Worm (Caenorhabditis elegans) whole organism, young adult: ENCODE results near the gene atp-5.

ENCODE experiments used
- B0019.2 ChIP-seq: fragments of 200-800 bp; sonication (Bioruptor generic); conservative IDR thresholded peaks from 2 replicates; pipeline ENCODE4 v1.3.6; 2022; ENCODE audit warnings: missing genetic modification reagents, missing genetic modification characterization, missing compliant biosample characterization
- B0336.3 ChIP-seq: fragments of 200-800 bp; sonication (Bioruptor generic); IDR thresholded peaks from 2 replicates; pipeline ENCODE4 v1.3.6; 2022; ENCODE audit warnings: missing genetic modification characterization, missing compliant biosample characterization
- C06A6.2 ChIP-seq: fragments of 200-800 bp; sonication (Bioruptor generic); conservative IDR thresholded peaks from 2 replicates; pipeline ENCODE4 v1.3.6; 2022; ENCODE audit warnings: missing genetic modification characterization, missing compliant biosample characterization
- F22D6.2 ChIP-seq: sonication (generic microtip); optimal IDR thresholded peaks from 2 replicates; lab custom pipeline; 2016; ENCODE audit warnings: mild to moderate bottlenecking, missing genetic modification characterization, missing compliant biosample characterization
- F23B12.7 ChIP-seq: sonication (generic microtip); optimal IDR thresholded peaks from 2 replicates; lab custom pipeline; 2017; ENCODE audit warnings: missing genetic modification characterization, mild to moderate bottlenecking, missing compliant biosample characterization, antibody characterized with exemption, moderate library complexity; ENCODE audit not compliant: insufficient read depth
- K11D2.4 ChIP-seq: fragments of 200-800 bp; sonication (Bioruptor generic); IDR thresholded peaks from 2 replicates; pipeline ENCODE4 v1.3.6; 2022; ENCODE audit warnings: missing genetic modification reagents, missing genetic modification characterization, missing compliant biosample characterization
- T26A5.8 ChIP-seq: sonication (generic microtip); optimal IDR thresholded peaks from 2 replicates; lab custom pipeline; 2016; ENCODE audit warnings: missing genetic modification characterization, missing compliant biosample characterization
- Y53F4B.3 ChIP-seq: fragments of 200-800 bp; sonication (Bioruptor generic); IDR thresholded peaks from 2 replicates; pipeline ENCODE4 v1.3.6; 2022; ENCODE audit warnings: missing genetic modification reagents, missing genetic modification characterization, missing compliant biosample characterization
- Y53G8AR.9 ChIP-seq: fragments of 200-800 bp; sonication (Bioruptor generic); conservative IDR thresholded peaks from 2 replicates; pipeline ENCODE4 v1.3.6; 2022; ENCODE audit warnings: missing genetic modification reagents, missing genetic modification characterization, missing compliant biosample characterization
- Y56A3A.18 ChIP-seq: fragments of 200-800 bp; sonication (Bioruptor generic); IDR thresholded peaks from 2 replicates; pipeline ENCODE4 v1.3.6; 2022; ENCODE audit warnings: missing genetic modification reagents, missing genetic modification characterization, missing compliant biosample characterization
- Y67H2A.10 ChIP-seq: fragments of 200-800 bp; sonication (Bioruptor generic); conservative IDR thresholded peaks from 2 replicates; pipeline ENCODE4 v1.3.6; 2022; ENCODE audit warnings: missing genetic modification reagents, missing genetic modification characterization, missing compliant biosample characterization
- ZK185.1 ChIP-seq: sonication (generic microtip); optimal IDR thresholded peaks from 2 replicates; lab custom pipeline; 2016; ENCODE audit warnings: mild to moderate bottlenecking, missing genetic modification characterization, missing compliant biosample characterization; ENCODE audit not compliant: poor library complexity, severe bottlenecking
- aptf-2 ChIP-seq: fragments of 200-800 bp; sonication (Bioruptor generic); conservative IDR thresholded peaks from 2 replicates; pipeline ENCODE4 v1.3.6; 2022; ENCODE audit warnings: missing genetic modification reagents, missing genetic modification characterization, missing compliant biosample characterization
- atf-7 ChIP-seq: sonication (generic microtip); optimal IDR thresholded peaks from 2 replicates; lab custom pipeline; 2017; ENCODE audit warnings: mild to moderate bottlenecking, missing genetic modification characterization, missing compliant biosample characterization
- athp-1 ChIP-seq: sonication (generic microtip); optimal IDR thresholded peaks from 2 replicates; lab custom pipeline; 2017; ENCODE audit warnings: mild to moderate bottlenecking, missing genetic modification characterization, missing compliant biosample characterization
- attf-6 ChIP-seq: fragments of 200-800 bp; sonication (Bioruptor generic); IDR thresholded peaks from 2 replicates; pipeline ENCODE4 v1.3.6; 2022; ENCODE audit warnings: missing genetic modification reagents, missing genetic modification characterization, missing compliant biosample characterization
- bed-2 ChIP-seq: fragments of 200-800 bp; sonication (Bioruptor generic); IDR thresholded peaks from 2 replicates; pipeline ENCODE4 v1.3.6; 2022; ENCODE audit warnings: missing genetic modification reagents, missing genetic modification characterization, missing compliant biosample characterization
- ccch-3 ChIP-seq: fragments of 200-800 bp; sonication (Bioruptor generic); optimal IDR thresholded peaks from 2 replicates; lab custom pipeline; 2018; ENCODE audit warnings: mild to moderate bottlenecking, missing genetic modification characterization, missing compliant biosample characterization
- ceh-40 ChIP-seq: fragments of 200-800 bp; sonication (Bioruptor generic); IDR thresholded peaks from 2 replicates; pipeline ENCODE4 v1.3.6; 2022; ENCODE audit warnings: missing genetic modification characterization, missing compliant biosample characterization
- ceh-91 ChIP-seq: fragments of 200-800 bp; sonication (Bioruptor generic); IDR thresholded peaks from 2 replicates; pipeline ENCODE4 v1.3.6; 2022; ENCODE audit warnings: missing genetic modification reagents, missing genetic modification characterization, missing compliant biosample characterization
- dox-1 ChIP-seq: fragments of 200-800 bp; sonication (Bioruptor generic); IDR thresholded peaks from 2 replicates; pipeline ENCODE4 v1.3.6; 2022; ENCODE audit warnings: missing genetic modification reagents, missing genetic modification characterization, missing compliant biosample characterization
- dpl-1 ChIP-seq: fragments of 150-350 bp; optimal IDR thresholded peaks from 2 replicates; lab custom pipeline; 2014; ENCODE audit warnings: missing biosample characterization, missing genetic modification reagents, missing genetic modification characterization
- him-1 ChIP-seq: sonication (generic microtip); optimal IDR thresholded peaks from 2 replicates; lab custom pipeline; 2016; ENCODE audit warnings: missing genotype, missing genetic modification reagents, missing genetic modification characterization, missing compliant biosample characterization
- let-526 ChIP-seq: fragments of 200-800 bp; sonication (Bioruptor generic); IDR thresholded peaks from 2 replicates; pipeline ENCODE4 v1.3.6; 2022; ENCODE audit warnings: missing genetic modification reagents, missing genetic modification characterization, missing compliant biosample characterization
- lin-35 ChIP-seq, 3 experiments: fragments of 150-350 bp in 2 of 3; sonication (generic microtip) in 1 of 3; optimal IDR thresholded peaks; 2 replicates each; lab custom pipeline; 2014 to 2018; ENCODE audit warnings: missing biosample characterization in 3 of 3, missing genetic modification characterization in 3 of 3, missing genetic modification reagents in 3 of 3
- lin-40 ChIP-seq: sonication (generic microtip); optimal IDR thresholded peaks from 2 replicates; lab custom pipeline; 2016; ENCODE audit warnings: missing genetic modification characterization, mild to moderate bottlenecking, missing compliant biosample characterization, missing genotype, missing genetic modification reagents
- lin-54 ChIP-seq: fragments of 200-800 bp; sonication (Bioruptor generic); optimal IDR thresholded peaks from 2 replicates; lab custom pipeline; 2018; ENCODE audit warnings: mild to moderate bottlenecking, missing genetic modification characterization, missing compliant biosample characterization
- lir-1 ChIP-seq: fragments of 200-800 bp; sonication (Bioruptor generic); conservative IDR thresholded peaks from 2 replicates; pipeline ENCODE4 v1.3.6; 2022; ENCODE audit warnings: missing genetic modification reagents, missing genetic modification characterization, missing compliant biosample characterization
- madf-3 ChIP-seq: fragments of 200-800 bp; sonication (Bioruptor generic); IDR thresholded peaks from 2 replicates; pipeline ENCODE4 v1.3.6; 2022; ENCODE audit warnings: missing genetic modification reagents, missing genetic modification characterization, missing compliant biosample characterization
- madf-6 ChIP-seq: fragments of 200-800 bp; sonication (Bioruptor generic); IDR thresholded peaks from 2 replicates; pipeline ENCODE4 v1.3.6; 2022; ENCODE audit warnings: missing genetic modification reagents, missing genetic modification characterization, missing compliant biosample characterization
- madf-8 ChIP-seq: fragments of 200-800 bp; sonication (Bioruptor generic); conservative IDR thresholded peaks from 2 replicates; pipeline ENCODE4 v1.3.6; 2022; ENCODE audit warnings: missing genetic modification reagents, missing genetic modification characterization, missing compliant biosample characterization
- mcd-1 ChIP-seq: fragments of 200-800 bp; sonication (Bioruptor generic); IDR thresholded peaks from 2 replicates; pipeline ENCODE4 v1.3.6; 2022; ENCODE audit warnings: missing genetic modification reagents, missing genetic modification characterization, missing compliant biosample characterization
- nhr-27 ChIP-seq: fragments of 200-800 bp; sonication (Bioruptor generic); optimal IDR thresholded peaks from 2 replicates; lab custom pipeline; 2018; ENCODE audit warnings: mild to moderate bottlenecking, missing genetic modification characterization, moderate library complexity, missing compliant biosample characterization
- pbrm-1 ChIP-seq: fragments of 200-800 bp; sonication (Bioruptor generic); IDR thresholded peaks from 2 replicates; pipeline ENCODE4 v1.3.6; 2022; ENCODE audit warnings: missing genetic modification reagents, missing genetic modification characterization, missing compliant biosample characterization
- rcor-1 ChIP-seq: fragments of 200-800 bp; sonication (Bioruptor generic); IDR thresholded peaks from 2 replicates; pipeline ENCODE4 v1.3.6; 2022; ENCODE audit warnings: missing genetic modification reagents, missing genetic modification characterization, missing compliant biosample characterization
- repo-1 ChIP-seq: sonication (generic microtip); optimal IDR thresholded peaks from 2 replicates; lab custom pipeline; 2017; ENCODE audit warnings: mild to moderate bottlenecking, missing genetic modification characterization, missing compliant biosample characterization
- rpc-1 ChIP-seq, 2 experiments: fragments of 150-350 bp in 1 of 2; sonication (generic microtip) in 1 of 2; optimal IDR thresholded peaks; 2 replicates each; lab custom pipeline; 2014 to 2018; ENCODE audit warnings: missing biosample characterization in 1 of 2, missing genetic modification characterization in 1 of 2, missing genetic modification reagents in 1 of 2, missing genotype in 1 of 2
- snpc-1.3 ChIP-seq: sonication (generic microtip); optimal IDR thresholded peaks from 2 replicates; lab custom pipeline; 2017; ENCODE audit warnings: missing genetic modification characterization, mild to moderate bottlenecking, missing compliant biosample characterization, antibody characterized with exemption, moderate library complexity, missing genotype, missing genetic modification reagents; ENCODE audit not compliant: insufficient read depth
- snpc-3.4 ChIP-seq: sonication (generic microtip); optimal IDR thresholded peaks from 2 replicates; lab custom pipeline; 2017; ENCODE audit warnings: missing genetic modification characterization, mild to moderate bottlenecking, missing compliant biosample characterization, antibody characterized with exemption, moderate library complexity, missing genotype, missing genetic modification reagents
- snpc-4 ChIP-seq, 5 experiments: fragments of 150-350 bp in 1 of 5; sonication (generic microtip) in 4 of 5; optimal IDR thresholded peaks; 2 replicates each; lab custom pipeline; 2014 to 2018; ENCODE audit warnings: missing genetic modification characterization in 5 of 5, missing biosample characterization in 3 of 5, antibody characterized with exemption in 2 of 5, mild to moderate bottlenecking in 2 of 5, missing compliant biosample characterization in 2 of 5, missing genotype in 2 of 5, moderate library complexity in 2 of 5, missing genetic modification reagents in 1 of 5
- somi-1 ChIP-seq: fragments of 200-800 bp; sonication (Bioruptor generic); optimal IDR thresholded peaks from 2 replicates; lab custom pipeline; 2018; ENCODE audit warnings: mild to moderate bottlenecking, missing genetic modification characterization, missing compliant biosample characterization
- sptf-2 ChIP-seq: fragments of 200-800 bp; sonication (Bioruptor generic); optimal IDR thresholded peaks from 2 replicates; lab custom pipeline; 2018; ENCODE audit warnings: mild to moderate bottlenecking, missing genetic modification characterization, missing compliant biosample characterization
- unc-130 ChIP-seq: sonication (generic microtip); optimal IDR thresholded peaks from 2 replicates; lab custom pipeline; 2016; ENCODE audit warnings: missing genetic modification reagents, missing genetic modification characterization, missing compliant biosample characterization
- xnd-1 ChIP-seq: sonication (generic microtip); optimal IDR thresholded peaks from 2 replicates; lab custom pipeline; 2016; ENCODE audit warnings: missing genotype, missing genetic modification reagents, missing genetic modification characterization, missing compliant biosample characterization
- ztf-18 ChIP-seq: sonication (generic microtip); optimal IDR thresholded peaks from 2 replicates; lab custom pipeline; 2016; ENCODE audit warnings: missing genotype, mild to moderate bottlenecking, missing genetic modification characterization, missing compliant biosample characterization
- ztf-28 ChIP-seq: fragments of 200-800 bp; sonication (Bioruptor generic); IDR thresholded peaks from 2 replicates; pipeline ENCODE4 v1.3.6; 2022; ENCODE audit warnings: missing genetic modification reagents, missing genetic modification characterization, missing compliant biosample characterization

Gene atp-5

DNA sequence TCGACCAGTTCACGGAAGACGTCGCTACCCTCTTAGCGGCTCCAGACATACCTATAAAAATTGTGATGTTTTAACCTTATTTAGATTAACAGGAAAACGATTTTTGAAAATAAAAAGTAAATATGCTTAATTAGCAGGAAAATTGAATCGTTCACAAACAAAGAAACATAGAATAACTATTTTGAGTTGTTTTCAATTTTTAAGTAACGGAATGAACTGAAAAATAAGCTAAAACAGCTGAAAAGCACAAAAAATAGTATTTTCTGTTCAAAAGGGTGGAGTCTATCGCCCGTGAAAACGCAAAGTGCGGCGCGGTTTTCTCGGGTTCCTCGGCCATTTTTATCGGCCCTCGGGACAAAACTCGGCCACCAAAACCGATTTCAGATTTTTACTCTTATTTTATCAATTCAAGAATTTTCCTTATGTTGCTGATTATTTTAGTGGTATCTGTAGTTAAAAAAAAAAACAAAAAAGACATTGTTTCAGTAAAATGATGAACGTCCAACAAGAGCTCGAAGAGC is at the start of gene atp-5, which contains the start of gene lmtr-3:
Gene atp-5, minus strand, starts transcription at position 51 of the 521 bp plus-strand sequence.
Gene lmtr-3, plus strand, starts transcription at position 370 of the 521 bp plus-strand sequence.
- TF ChIP-seq aptf-2 (GFP tag; lab: Robert Waterston, UW): peak; percentile 62
- TF ChIP-seq dox-1 (GFP tag; lab: Robert Waterston, UW): peak; percentile 93
- no peak for TF ChIP-seq ceh-40 (GFP tag; lab: Robert Waterston, UW)
- peak; percentile 65; the same call in 1 of the 2 replicates for TF ChIP-seq lir-1 (GFP tag; lab: Robert Waterston, UW)
- peak; percentile 47 for TF ChIP-seq athp-1 (tag; lab: Kevin White, UChicago)
- TF ChIP-seq T26A5.8: no peak
- TF ChIP-seq ztf-28: peak; percentile 88
- no peak for TF ChIP-seq repo-1
- peak in 1 of 3 experiments; percentile 24 for TF ChIP-seq lin-35 (GFP tag; optimal IDR thresholded peaks at IDR 0.05; lab: Kevin White, UChicago)
- TF ChIP-seq snpc-4 (GFP tag; optimal IDR thresholded peaks at IDR 0.05; lab: Kevin White, UChicago): peak; percentile 29
- peak; percentile 7 to 62 (median 49) for TF ChIP-seq snpc-4 (tag; optimal IDR thresholded peaks at IDR 0.05; lab: Kevin White, UChicago)
- peak; percentile 34 for TF ChIP-seq F23B12.7 (tag; lab: Kevin White, UChicago)
- peak; percentile 20; the same call in 1 of the 2 replicates for TF ChIP-seq madf-8 (GFP tag; lab: Robert Waterston, UW)
- TF ChIP-seq Y56A3A.18 (GFP tag; lab: Robert Waterston, UW): no peak
- TF ChIP-seq Y53F4B.3 (GFP tag; lab: Robert Waterston, UW): no peak
- peak; percentile 94 for TF ChIP-seq bed-2
- TF ChIP-seq rpc-1 (optimal IDR thresholded peaks at IDR 0.05; lab: Kevin White, UChicago): peak; percentile 16
- TF ChIP-seq rpc-1 (tag; optimal IDR thresholded peaks at IDR 0.05; lab: Kevin White, UChicago): no peak
- peak; percentile 4 for TF ChIP-seq him-1 (tag; lab: Kevin White, UChicago)
- TF ChIP-seq F22D6.2 (tag; lab: Kevin White, UChicago): no peak
- peak; percentile 58; the same call in 1 of the 2 replicates for TF ChIP-seq madf-6
- TF ChIP-seq Y67H2A.10: peak; percentile 76
- peak; percentile 92 for TF ChIP-seq unc-130 (GFP tag; lab: Kevin White, UChicago)
- peak; percentile 36 for TF ChIP-seq snpc-3.4 (tag; lab: Kevin White, UChicago)
- TF ChIP-seq lin-54 (GFP tag; lab: Kevin White, UChicago): peak; percentile 67
- TF ChIP-seq pbrm-1 (GFP tag; lab: Robert Waterston, UW): peak; percentile 65; the same call in 1 of the 2 replicates
- TF ChIP-seq atf-7 (tag; lab: Kevin White, UChicago): no peak
- 0 out of 2 replicates have a peak, but pooled peaks have one; percentile 22 for TF ChIP-seq C06A6.2
- TF ChIP-seq attf-6 (GFP tag; lab: Robert Waterston, UW): no peak
- peak; percentile 28 for TF ChIP-seq lin-40 (tag; lab: Kevin White, UChicago)
- peak; percentile 91 for TF ChIP-seq let-526
- peak; percentile 63; the same call in 1 of the 2 replicates for TF ChIP-seq K11D2.4 (GFP tag; lab: Robert Waterston, UW)
- TF ChIP-seq Y53G8AR.9 (GFP tag; lab: Robert Waterston, UW): 0 out of 2 replicates have a peak, but pooled peaks have one; percentile 37
- TF ChIP-seq sptf-2 (GFP tag; lab: Kevin White, UChicago): no peak
- TF ChIP-seq B0019.2 (GFP tag; lab: Robert Waterston, UW): peak; percentile 76
- 0 out of 2 replicates have a peak, but pooled peaks have one; percentile 58 for TF ChIP-seq madf-3
- TF ChIP-seq nhr-27 (tag; lab: Kevin White, UChicago): no peak
- no peak for TF ChIP-seq B0336.3 (GFP tag; lab: Robert Waterston, UW)
- TF ChIP-seq rcor-1 (GFP tag; lab: Robert Waterston, UW): peak; percentile 56
- no peak for TF ChIP-seq xnd-1 (tag; lab: Kevin White, UChicago)
- TF ChIP-seq somi-1 (GFP tag; lab: Kevin White, UChicago): peak; percentile 4
- peak; percentile 95 for TF ChIP-seq ZK185.1 (tag; lab: Kevin White, UChicago)
- peak; percentile 64 for TF ChIP-seq mcd-1 (GFP tag; lab: Robert Waterston, UW)
- no peak for TF ChIP-seq dpl-1 (GFP tag; lab: Kevin White, UChicago)
- TF ChIP-seq ceh-91 (GFP tag; lab: Robert Waterston, UW): peak; percentile 56
- TF ChIP-seq snpc-1.3: peak; percentile 68
- TF ChIP-seq ccch-3 (GFP tag; lab: Kevin White, UChicago): peak; percentile 23
- peak; percentile 48 for TF ChIP-seq ztf-18 (tag; lab: Kevin White, UChicago)
